Worm (Caenorhabditis elegans): ENCODE data around the gene K02E7.10.
"Not testable (repeated sequence)": the region's sequence is repeated elsewhere in the genome, so short reads cannot be mapped to it uniquely, and the experiment has no call there.

K02E7.10 gene

ce11 chrII:1063926-1064325 lies 2.9 kb downstream of the K02E7.10 start:
- no peak for TF ChIP-seq F10B5.3 (tag; optimal IDR thresholded peaks at IDR 0.05)
- no peak for TF ChIP-seq lsy-2 (tag; optimal IDR thresholded peaks at IDR 0.05)
- TF ChIP-seq nhr-28 (tag; optimal IDR thresholded peaks at IDR 0.05): peak; percentile 62
- TF ChIP-seq tra-1 (GFP tag; IDR thresholded peaks at IDR 0.05): peak; percentile 57
- no peak for TF ChIP-seq daf-16 (GFP tag; optimal IDR thresholded peaks at IDR 0.05)
- peak; percentile 33 for TF ChIP-seq daf-16 (tag; optimal IDR thresholded peaks at IDR 0.05)

- TF ChIP-seq hmg-1.1 (GFP tag; IDR thresholded peaks at IDR 0.05); unc-39 (tag; optimal IDR thresholded peaks at IDR 0.05); daf-16 (GFP tag; optimal IDR thresholded peaks at IDR 0.05); daf-16 (tag; optimal IDR thresholded peaks at IDR 0.05): not testable (repeated sequence)
Observed at ce11 chrII:1060702-1061101, 6.1 kb downstream of the K02E7.10 start, which contains the start of gene btb-10. Gene btb-10 (minus strand): TSS chrII:1060802.

- TF ChIP-seq tra-1 (GFP tag; IDR thresholded peaks at IDR 0.05): peak; percentile 56; the same call in 1 of the 2 replicates
- peak; percentile 60 for TF ChIP-seq dve-1 (tag; optimal IDR thresholded peaks at IDR 0.05; ENCODE audit: insufficient read depth)
- TF ChIP-seq aly-2 (tag; optimal IDR thresholded peaks at IDR 0.05): no peak
- peak; percentile 80 for TF ChIP-seq nhr-28 (tag; optimal IDR thresholded peaks at IDR 0.05)
- TF ChIP-seq nhr-102 (tag; optimal IDR thresholded peaks at IDR 0.05): peak; percentile 32
- TF ChIP-seq hlh-11 (tag; optimal IDR thresholded peaks at IDR 0.05): peak; percentile 76
- TF ChIP-seq mxl-3 (GFP tag; optimal IDR thresholded peaks at IDR 0.05): peak; percentile 33
- TF ChIP-seq T20F7.1 (GFP tag; optimal IDR thresholded peaks at IDR 0.05): no peak
- TF ChIP-seq pqm-1 (tag; optimal IDR thresholded peaks at IDR 0.05): peak; percentile 16
- TF ChIP-seq daf-16 (GFP tag; optimal IDR thresholded peaks at IDR 0.05): peak in 1 of 2 experiments; percentile 70
- peak; percentile 99 for TF ChIP-seq daf-16 (tag; optimal IDR thresholded peaks at IDR 0.05)
- TF ChIP-seq dmd-6 (GFP tag; IDR thresholded peaks at IDR 0.05): peak; percentile 80
- TF ChIP-seq attf-4 (tag; optimal IDR thresholded peaks at IDR 0.05): no peak
- TF ChIP-seq php-3 (GFP tag; IDR thresholded peaks at IDR 0.05): peak; percentile 87
- TF ChIP-seq lin-39 (tag; optimal IDR thresholded peaks at IDR 0.05): no peak
- peak; percentile 77; the same call in 1 of the 2 replicates for TF ChIP-seq lin-1 (GFP tag; IDR thresholded peaks at IDR 0.05)
- peak; percentile 34 for TF ChIP-seq nhr-77 (tag; optimal IDR thresholded peaks at IDR 0.05)
Observed at ce11 chrII:1056844-1057243, 10.0 kb downstream of the K02E7.10 start.

ce11 chrII:1054724-1055123 lies 12.1 kb downstream of the K02E7.10 start, which contains the start of gene K02E7.7:
Gene K02E7.7 (plus strand): TSS chrII:1055024.
- TF ChIP-seq ztf-11 (tag; optimal IDR thresholded peaks at IDR 0.05); lin-13 (GFP tag; optimal IDR thresholded peaks at IDR 0.05); nhr-111 (GFP tag; optimal IDR thresholded peaks at IDR 0.05): not testable (repeated sequence)

- TF ChIP-seq F44E2.7 (GFP tag; IDR thresholded peaks at IDR 0.05) (0 out of 2 replicates have a peak, but pooled peaks have one; percentile 37), mxl-3 (GFP tag; optimal IDR thresholded peaks at IDR 0.05) (no peak), nhr-28 (tag; optimal IDR thresholded peaks at IDR 0.05) (no peak), nhr-237 (tag; optimal IDR thresholded peaks at IDR 0.05) (no peak)
Observed at ce11 chrII:1049849-1050248, 17.0 kb downstream of the K02E7.10 start, which contains the start of gene fbxb-40. Gene fbxb-40 (minus strand): TSS chrII:1049949.

ce11 chrII:1046937-1047336 lies 19.9 kb downstream of the K02E7.10 start:
- TF ChIP-seq nhr-237 (tag; optimal IDR thresholded peaks at IDR 0.05) (no peak), D1046.2 (GFP tag; IDR thresholded peaks at IDR 0.05) (0 out of 2 replicates have a peak, but pooled peaks have one; percentile 27), tag-97 (GFP tag; IDR thresholded peaks at IDR 0.05) (no peak), unc-62 (GFP tag; optimal IDR thresholded peaks at IDR 0.05 in 1 of 2) (peak in 1 of 2 experiments; percentile 85), unc-62 (tag; optimal IDR thresholded peaks at IDR 0.05) (no peak), egl-43 (GFP tag; IDR thresholded peaks at IDR 0.05) (no peak)

All from whole organism, L4 larva.